Fruit fly (Drosophila melanogaster): Measurements from ENCODE around the gene bab2.

DNA sequence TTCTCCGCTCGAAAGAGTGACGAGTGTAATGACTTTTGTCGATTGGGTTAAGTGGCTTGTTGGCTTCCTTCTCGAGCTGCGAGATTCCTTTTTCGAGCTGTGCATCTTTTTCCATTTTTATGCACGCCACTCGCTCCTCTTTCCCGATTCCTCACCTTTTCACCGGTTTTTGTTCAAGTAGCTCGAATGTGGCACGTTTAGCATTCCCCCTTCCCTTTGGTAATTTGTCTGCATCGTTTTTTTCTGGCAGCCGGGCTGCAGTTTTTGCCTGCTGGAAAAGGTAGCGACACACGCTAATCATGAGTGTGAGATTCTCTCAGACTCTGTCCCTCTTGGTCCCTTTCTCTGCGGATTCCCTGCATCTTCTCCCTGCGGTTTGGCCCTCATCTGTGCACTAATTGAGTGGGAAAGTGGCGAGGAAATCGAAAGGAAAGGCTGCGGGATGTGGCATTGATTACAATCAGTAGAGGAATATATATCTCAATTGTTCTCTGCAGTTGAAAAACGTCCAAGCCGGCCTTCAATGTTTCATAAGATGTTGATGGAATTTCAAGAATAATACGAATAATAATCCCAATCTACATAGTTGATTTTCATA lies 81.0 kb downstream of the bab2 start:
- TF ChIP-seq bab1 (GFP tag; optimal IDR thresholded peaks at IDR 0.05), result no peak
- TF ChIP-seq pad (GFP tag; optimal IDR thresholded peaks at IDR 0.05), result no peak
- TF ChIP-seq Mnt (GFP tag; optimal IDR thresholded peaks at IDR 0.05), result no peak
- TF ChIP-seq CG14711 (tag; optimal IDR thresholded peaks at IDR 0.05), result no peak
- no peak for TF ChIP-seq CG5204 (GFP tag; optimal IDR thresholded peaks at IDR 0.05)
- TF ChIP-seq kay (GFP tag; ENCODE audit: borderline replicate concordance), result no peak
- TF ChIP-seq CG1620 (GFP tag; optimal IDR thresholded peaks at IDR 0.05), result no peak
- no peak for TF ChIP-seq CG7045 (GFP tag; optimal IDR thresholded peaks at IDR 0.05)
- TF ChIP-seq CG33017 (tag; optimal IDR thresholded peaks at IDR 0.05), result no peak
- TF ChIP-seq tj (GFP tag; optimal IDR thresholded peaks at IDR 0.05), result no peak
- TF ChIP-seq Hr96 (GFP tag; optimal IDR thresholded peaks at IDR 0.05), result no peak
- no peak for TF ChIP-seq CG7101 (tag; optimal IDR thresholded peaks at IDR 0.05)
- no peak for TF ChIP-seq cnc (optimal IDR thresholded peaks at IDR 0.05)
